Worm (Caenorhabditis elegans) whole organism, L3 larva: ENCODE results near the gene srx-60.

ENCODE experiments used
- R02D3.7 ChIP-seq: fragments of 150-350 bp; optimal IDR thresholded peaks from 2 replicates; lab custom pipeline; 2014; ENCODE audit warnings: missing biosample characterization, missing genetic modification characterization
- ceh-28 ChIP-seq: fragments of 150-350 bp; optimal IDR thresholded peaks from 2 replicates; lab custom pipeline; 2014; ENCODE audit warnings: missing biosample characterization, missing genetic modification reagents, missing genetic modification characterization
- ceh-9 ChIP-seq: sonication (generic microtip); optimal IDR thresholded peaks from 2 replicates; lab custom pipeline; 2018; ENCODE audit warnings: missing biosample characterization, missing genetic modification characterization
- nhr-77 ChIP-seq: fragments of 150-350 bp; optimal IDR thresholded peaks from 2 replicates; lab custom pipeline; 2014; ENCODE audit warnings: missing biosample characterization, missing genetic modification characterization

- TF ChIP-seq ceh-9 (tag; lab: Kevin White, UChicago) (no peak), nhr-77 (tag; lab: Kevin White, UChicago) (no peak), R02D3.7 (no peak), ceh-28 (no peak)
These were observed 7.8 kb downstream of the srx-60 start, which contains the start of gene srt-6 for ce11 chrV:7408520-7408919.
